Fruit fly (Drosophila melanogaster) whole organism, embryonic: ENCODE results near the gene CG42237.
A peak's percentile ranks its signal among the peaks of the same experiment; 100 is the strongest.

Source experiments
- Atf3 ChIP-seq: fragments of 200-800 bp; sonication (Bioruptor generic); optimal IDR thresholded peaks from 3 replicates; lab custom pipeline; 2016; ENCODE audit warnings: missing biosample characterization, missing genetic modification characterization
- CG10147 ChIP-seq: fragments of 200-800 bp; sonication (Bioruptor generic); optimal IDR thresholded peaks from 2 replicates; lab custom pipeline; 2019; ENCODE audit warnings: missing biosample characterization, mild to moderate bottlenecking, missing genetic modification characterization, moderate library complexity
- CG10366 ChIP-seq: fragments of 200-800 bp; sonication (Bioruptor generic); IDR thresholded peaks from 2 replicates; pipeline ENCODE4 v1.3.6; 2022; ENCODE audit warnings: missing biosample characterization, missing genetic modification characterization
- CG11247 ChIP-seq: fragments of 200-800 bp; sonication (Bioruptor generic); IDR thresholded peaks from 2 replicates; pipeline ENCODE4 v1.3.6; 2022; ENCODE audit warnings: missing biosample characterization, missing genetic modification characterization
- CG12219 ChIP-seq: fragments of 200-800 bp; sonication (Bioruptor generic); optimal IDR thresholded peaks from 3 replicates; lab custom pipeline; 2018; ENCODE audit warnings: missing biosample characterization, mild to moderate bottlenecking, missing genetic modification characterization
- CG12236 ChIP-seq: fragments of 200-800 bp; sonication (Bioruptor generic); optimal IDR thresholded peaks from 2 replicates; lab custom pipeline; 2016; ENCODE audit warnings: missing biosample characterization, missing genetic modification characterization
- CG16779 ChIP-seq: fragments of 200-800 bp; sonication (Bioruptor generic); IDR thresholded peaks from 2 replicates; pipeline ENCODE4 v1.3.6; 2022; ENCODE audit warnings: missing biosample characterization, missing genetic modification characterization
- CG17361 ChIP-seq: fragments of 200-800 bp; sonication (Bioruptor generic); IDR thresholded peaks from 3 replicates; pipeline ENCODE4 v1.3.6; 2022; ENCODE audit warnings: missing biosample characterization, missing genetic modification characterization
- CG18764 ChIP-seq: fragments of 200-800 bp; sonication (Bioruptor generic); optimal IDR thresholded peaks from 3 replicates; lab custom pipeline; 2016; ENCODE audit warnings: missing biosample characterization, missing genetic modification characterization
- CG2712 ChIP-seq: fragments of 200-800 bp; optimal IDR thresholded peaks from 3 replicates; lab custom pipeline; 2019; ENCODE audit warnings: missing biosample characterization, mild to moderate bottlenecking, missing genetic modification characterization, moderate library complexity
- CG32532 ChIP-seq: fragments of 200-800 bp; sonication (Bioruptor generic); IDR thresholded peaks from 2 replicates; pipeline ENCODE4 v1.3.6; 2022; ENCODE audit warnings: missing biosample characterization, missing genetic modification characterization
- CG3847 ChIP-seq: fragments of 200-800 bp; sonication (Bioruptor generic); IDR thresholded peaks from 2 replicates; pipeline ENCODE4 v1.3.6; 2022; ENCODE audit warnings: missing biosample characterization, missing genetic modification characterization
- CG4328 ChIP-seq: fragments of 200-800 bp; sonication (Bioruptor generic); optimal IDR thresholded peaks from 3 replicates; lab custom pipeline; 2017; ENCODE audit warnings: missing biosample characterization, missing genetic modification reagents, missing genetic modification characterization
- CG5180 ChIP-seq: fragments of 200-800 bp; sonication (Bioruptor generic); optimal IDR thresholded peaks from 3 replicates; lab custom pipeline; 2017; ENCODE audit warnings: missing biosample characterization, missing genetic modification characterization, mild to moderate bottlenecking, moderate library complexity, missing genetic modification reagents
- CG7357 ChIP-seq: fragments of 200-800 bp; sonication (Bioruptor generic); IDR thresholded peaks from 3 replicates; pipeline ENCODE4 v1.3.6; 2022; ENCODE audit warnings: missing biosample characterization, missing genetic modification characterization
- CG7839 ChIP-seq: fragments of 200-800 bp; sonication (Bioruptor generic); optimal IDR thresholded peaks from 3 replicates; lab custom pipeline; 2018; ENCODE audit warnings: missing biosample characterization, mild to moderate bottlenecking, missing genetic modification characterization, moderate library complexity
- CG7928 ChIP-seq: fragments of 200-800 bp; sonication (Bioruptor generic); optimal IDR thresholded peaks from 2 replicates; lab custom pipeline; 2017; ENCODE audit warnings: missing biosample characterization, mild to moderate bottlenecking, missing genetic modification characterization
- CG8359 ChIP-seq: fragments of 200-800 bp; sonication (Bioruptor generic); optimal IDR thresholded peaks from 2 replicates; lab custom pipeline; 2017; ENCODE audit warnings: missing biosample characterization, mild to moderate bottlenecking, missing genetic modification characterization, borderline replicate concordance
- CG8924 ChIP-seq: fragments of 200-800 bp; optimal IDR thresholded peaks from 3 replicates; lab custom pipeline; 2019; ENCODE audit warnings: missing biosample characterization, mild to moderate bottlenecking, missing genetic modification characterization, moderate library complexity
- CG9437 ChIP-seq: fragments of 200-800 bp; sonication (Bioruptor generic); optimal IDR thresholded peaks from 2 replicates; lab custom pipeline; 2018; ENCODE audit warnings: missing biosample characterization, mild to moderate bottlenecking, missing genetic modification characterization
- CG9609 ChIP-seq: fragments of 200-800 bp; sonication (Bioruptor generic); optimal IDR thresholded peaks from 3 replicates; lab custom pipeline; 2016; ENCODE audit warnings: missing biosample characterization, missing genetic modification characterization
- CTCF ChIP-seq: fragments of 200-800 bp; sonication (Bioruptor generic); optimal IDR thresholded peaks from 2 replicates; lab custom pipeline; 2017; ENCODE audit warnings: missing biosample characterization, mild to moderate bottlenecking, missing genetic modification characterization, moderate library complexity
- Dll ChIP-seq: fragments of 200-800 bp; sonication (Bioruptor generic); IDR thresholded peaks from 4 replicates; pipeline ENCODE4 v1.3.6; 2022; ENCODE audit warnings: missing biosample characterization, missing genetic modification characterization; ENCODE audit not compliant: partially characterized antibody
- Eip74EF ChIP-seq, 2 experiments: fragments of 200-800 bp in 1 of 2; fragments of >200 bp in 1 of 2; sonication (Bioruptor generic) in 1 of 2; optimal IDR thresholded peaks; 2 replicates each; lab custom pipeline; 2017 to 2019; ENCODE audit warnings: missing biosample characterization in 2 of 2, missing genetic modification characterization in 2 of 2, mild to moderate bottlenecking in 1 of 2, moderate library complexity in 1 of 2
- Ets65A ChIP-seq: fragments of 200-800 bp; sonication (Bioruptor generic); peaks from one replicate; lab custom pipeline; 2016; ENCODE audit warnings: missing biosample characterization, missing genetic modification characterization
- Ets97D ChIP-seq: fragments of 200-800 bp; sonication (Bioruptor generic); optimal IDR thresholded peaks from 3 replicates; lab custom pipeline; 2016; ENCODE audit warnings: missing biosample characterization, missing genetic modification characterization
- Hey ChIP-seq: fragments of 200-800 bp; sonication (Bioruptor generic); optimal IDR thresholded peaks from 3 replicates; lab custom pipeline; 2018; ENCODE audit warnings: missing biosample characterization, mild to moderate bottlenecking, missing genetic modification characterization
- Lpt ChIP-seq: fragments of >200 bp; optimal IDR thresholded peaks from 2 replicates; lab custom pipeline; 2018; ENCODE audit warnings: missing biosample characterization, missing genetic modification characterization
- Opbp ChIP-seq: fragments of 200-800 bp; sonication (Bioruptor generic); IDR thresholded peaks from 3 replicates; pipeline ENCODE4 v1.3.6; 2022; ENCODE audit warnings: missing biosample characterization, missing genetic modification characterization; ENCODE audit not compliant: partially characterized antibody
- Ravus ChIP-seq: fragments of 200-800 bp; sonication (Bioruptor generic); IDR thresholded peaks from 2 replicates; pipeline ENCODE4 v1.3.6; 2022; ENCODE audit warnings: missing biosample characterization, missing genetic modification characterization
- Six4 ChIP-seq: fragments of 200-800 bp; sonication (Bioruptor generic); optimal IDR thresholded peaks from 2 replicates; lab custom pipeline; 2016; ENCODE audit warnings: missing biosample characterization, missing genetic modification characterization
- Sox102F ChIP-seq: fragments of 200-800 bp; sonication (Bioruptor generic); optimal IDR thresholded peaks from 2 replicates; lab custom pipeline; 2018; ENCODE audit warnings: missing biosample characterization, mild to moderate bottlenecking, missing genetic modification characterization, moderate library complexity
- Xrp1 ChIP-seq: fragments of 200-800 bp; sonication (Bioruptor generic); IDR thresholded peaks from 2 replicates; pipeline ENCODE4 v1.3.6; 2022; ENCODE audit warnings: missing biosample characterization, missing genetic modification characterization
- cg ChIP-seq: fragments of 200-800 bp; sonication (Bioruptor generic); optimal IDR thresholded peaks from 3 replicates; lab custom pipeline; 2019; ENCODE audit warnings: missing biosample characterization, mild to moderate bottlenecking, missing genetic modification characterization, moderate library complexity
- croc ChIP-seq: fragments of 200-800 bp; sonication (Bioruptor generic); conservative IDR thresholded peaks from 3 replicates; pipeline ENCODE4 v1.3.6; 2022; ENCODE audit warnings: missing biosample characterization, missing genetic modification characterization
- crp ChIP-seq, 2 experiments: fragments of 200-800 bp; sonication (Bioruptor generic); optimal IDR thresholded peaks; 2 replicates in 1 of 2; 3 replicates in 1 of 2; lab custom pipeline; 2017; ENCODE audit warnings: missing biosample characterization in 2 of 2, missing genetic modification characterization in 2 of 2, mild to moderate bottlenecking in 1 of 2, moderate library complexity in 1 of 2
- dmrt11E ChIP-seq: fragments of 200-800 bp; sonication (Bioruptor generic); optimal IDR thresholded peaks from 3 replicates; lab custom pipeline; 2018; ENCODE audit warnings: missing biosample characterization, mild to moderate bottlenecking, missing genetic modification characterization, moderate library complexity
- dmrt99B ChIP-seq: fragments of 200-800 bp; sonication (Bioruptor generic); optimal IDR thresholded peaks from 2 replicates; lab custom pipeline; 2018; ENCODE audit warnings: missing biosample characterization, mild to moderate bottlenecking, missing genetic modification characterization, moderate library complexity
- fd102C ChIP-seq: fragments of 200-800 bp; sonication (Bioruptor generic); optimal IDR thresholded peaks from 2 replicates; lab custom pipeline; 2018; ENCODE audit warnings: missing biosample characterization, mild to moderate bottlenecking, missing genetic modification characterization, moderate library complexity
- ftz-f1 ChIP-seq: fragments of 200-800 bp; sonication (Bioruptor generic); optimal IDR thresholded peaks from 2 replicates; lab custom pipeline; 2016; ENCODE audit warnings: missing biosample characterization, missing genetic modification characterization
- h ChIP-seq: fragments of >200 bp; optimal IDR thresholded peaks from 2 replicates; lab custom pipeline; 2017
- ken ChIP-seq: fragments of 200-800 bp; sonication (Bioruptor generic); IDR thresholded peaks from 3 replicates; pipeline ENCODE4 v1.3.6; 2022; ENCODE audit warnings: missing biosample characterization, missing genetic modification characterization
- lov ChIP-seq, 2 experiments: fragments of 200-800 bp in 1 of 2; fragments of >200 bp in 1 of 2; sonication (Bioruptor generic) in 1 of 2; IDR thresholded peaks in 1 of 2; optimal IDR thresholded peaks in 1 of 2; 2 replicates in 1 of 2; 3 replicates in 1 of 2; pipeline versions ENCODE4 v1.3.6 to Lab custom; 2017 to 2022; ENCODE audit warnings: missing biosample characterization in 1 of 2, missing genetic modification characterization in 1 of 2
- mld ChIP-seq: fragments of 200-800 bp; sonication (Bioruptor generic); IDR thresholded peaks from 3 replicates; pipeline ENCODE4 v1.3.6; 2022; ENCODE audit warnings: missing biosample characterization, missing genetic modification characterization; ENCODE audit not compliant: partially characterized antibody
- nmo ChIP-seq: fragments of 200-800 bp; sonication (Bioruptor generic); optimal IDR thresholded peaks from 2 replicates; lab custom pipeline; 2018; ENCODE audit warnings: missing biosample characterization, mild to moderate bottlenecking, missing genetic modification characterization, moderate library complexity
- onecut ChIP-seq: fragments of 200-800 bp; sonication (Bioruptor generic); IDR thresholded peaks from 2 replicates; pipeline ENCODE4 v1.3.6; 2022; ENCODE audit warnings: missing biosample characterization, missing genetic modification characterization
- pum ChIP-seq: fragments of 200-800 bp; sonication (Bioruptor generic); optimal IDR thresholded peaks from 2 replicates; lab custom pipeline; 2016; ENCODE audit warnings: missing biosample characterization, missing genetic modification characterization
- so ChIP-seq: fragments of 200-800 bp; sonication (Bioruptor generic); IDR thresholded peaks from 3 replicates; pipeline ENCODE4 v1.3.6; 2022; ENCODE audit warnings: missing biosample characterization, missing genetic modification characterization
- stc ChIP-seq: fragments of 200-800 bp; sonication (Bioruptor generic); IDR thresholded peaks from 2 replicates; pipeline ENCODE4 v1.3.6; 2022; ENCODE audit warnings: missing biosample characterization, missing genetic modification characterization
- tna ChIP-seq: fragments of 200-800 bp; sonication (Bioruptor generic); IDR thresholded peaks from 2 replicates; pipeline ENCODE4 v1.3.6; 2022; ENCODE audit warnings: missing biosample characterization, missing genetic modification characterization; ENCODE audit not compliant: partially characterized antibody

Gene CG42237

dm6 chrX:13109583-13110126, 5.3 kb upstream of the CG42237 start (continued):
- TF ChIP-seq CG5180 (GFP tag; lab: Kevin White, UChicago) (no peak), croc (GFP tag; lab: Robert Waterston, UW) (no peak), ken (no peak), CG17361 (peak; percentile 59; the same call in 2 of the 3 replicates), Ets97D (GFP tag; lab: Kevin White, UChicago) (no peak), CG12236 (GFP tag; lab: Kevin White, UChicago) (no peak), crp (GFP tag; optimal IDR thresholded peaks at IDR 0.05; lab: Kevin White, UChicago) (no peak), so (GFP tag; lab: Robert Waterston, UW) (peak; percentile 62; the same call in 1 of the 3 replicates), CG8359 (GFP tag; lab: Kevin White, UChicago) (no peak), CG10147 (peak; percentile 16), CG8924 (tag; lab: Kevin White, UChicago) (peak; percentile 61), Ravus (GFP tag; lab: Robert Waterston, UW) (no peak; the same call in 1 of the 2 replicates), CG11247 (GFP tag; lab: Robert Waterston, UW) (no peak), Hey (tag; lab: Kevin White, UChicago) (no peak), nmo (peak; percentile 44), stc (GFP tag; lab: Robert Waterston, UW) (no peak), Xrp1 (GFP tag; lab: Robert Waterston, UW) (peak; percentile 67; the same call in 1 of the 2 replicates), Lpt (GFP tag; lab: Kevin White, UChicago) (no peak), CG3847 (peak; percentile 60), CG7839 (tag; lab: Kevin White, UChicago) (peak; percentile 61), CG7357 (peak; percentile 42; the same call in 1 of the 3 replicates), fd102C (GFP tag; lab: Kevin White, UChicago) (no peak), tna (GFP tag; lab: Robert Waterston, UW) (no peak), CG16779 (no peak), CG12219 (GFP tag; lab: Kevin White, UChicago) (no peak), Sox102F (peak; percentile 70), dmrt99B (tag; lab: Kevin White, UChicago) (peak; percentile 62), CG10366 (GFP tag; lab: Robert Waterston, UW) (peak; percentile 36), lov (optimal IDR thresholded peaks at IDR 0.05; lab: Kevin White, UChicago) (no peak), lov (GFP tag; IDR thresholded peaks at IDR 0.05; lab: Robert Waterston, UW) (no peak), CG9437 (GFP tag; lab: Kevin White, UChicago) (peak; percentile 3), h (lab: Kevin White, UChicago) (no peak), CG4328 (GFP tag; lab: Kevin White, UChicago) (no peak), CG7928 (GFP tag; lab: Kevin White, UChicago) (no peak), Eip74EF (GFP tag; optimal IDR thresholded peaks at IDR 0.05; lab: Kevin White, UChicago) (peak in 1 of 2 experiments; percentile 27), ftz-f1 (GFP tag; lab: Kevin White, UChicago) (no peak), CG32532 (peak; percentile 64; the same call in 1 of the 2 replicates), Opbp (no peak), pum (GFP tag; lab: Kevin White, UChicago) (no peak), Ets65A (GFP tag; lab: Kevin White, UChicago) (no peak), CG18764 (GFP tag; lab: Kevin White, UChicago) (no peak), Dll (GFP tag; lab: Robert Waterston, UW) (no peak), CG9609 (GFP tag; lab: Kevin White, UChicago) (no peak), CTCF (no peak), CG2712 (tag; lab: Kevin White, UChicago) (peak; percentile 53), onecut (GFP tag; lab: Robert Waterston, UW) (no peak), cg (GFP tag; lab: Kevin White, UChicago) (no peak), mld (no peak), Atf3 (GFP tag; lab: Kevin White, UChicago) (no peak), dmrt11E (tag; lab: Kevin White, UChicago) (no peak), Six4 (GFP tag; lab: Kevin White, UChicago) (no peak)
